Fruit fly (Drosophila melanogaster) whole organism, embryonic: ENCODE measurements around the gene unc-119.

Source experiments
- CG10274 ChIP-seq: fragments of 200-800 bp; sonication (Bioruptor generic); optimal IDR thresholded peaks from 3 replicates; lab custom pipeline; 2017; ENCODE audit warnings: missing biosample characterization, mild to moderate bottlenecking, missing genetic modification characterization
- CG10979 ChIP-seq: fragments of 200-800 bp; sonication (Bioruptor generic); optimal IDR thresholded peaks from 2 replicates; lab custom pipeline; 2018; ENCODE audit warnings: missing biosample characterization, mild to moderate bottlenecking, missing genetic modification characterization, moderate library complexity
- CG11696 ChIP-seq: fragments of 200-800 bp; sonication (Bioruptor generic); IDR thresholded peaks from 2 replicates; pipeline ENCODE4 v1.3.6; 2022; ENCODE audit warnings: missing biosample characterization, missing genetic modification characterization
- CG13296 ChIP-seq: fragments of 200-800 bp; sonication (Bioruptor generic); optimal IDR thresholded peaks from 3 replicates; lab custom pipeline; 2018; ENCODE audit warnings: missing biosample characterization, mild to moderate bottlenecking, missing genetic modification characterization
- CG17328 ChIP-seq: fragments of 200-800 bp; sonication (Bioruptor generic); IDR thresholded peaks from 2 replicates; pipeline ENCODE4 v1.3.6; 2022; ENCODE audit warnings: missing biosample characterization, missing genetic modification characterization
- CG17385 ChIP-seq: fragments of 200-800 bp; sonication (Bioruptor generic); optimal IDR thresholded peaks from 3 replicates; lab custom pipeline; 2018; ENCODE audit warnings: missing biosample characterization, mild to moderate bottlenecking, missing genetic modification characterization
- CG1792 ChIP-seq: fragments of 200-800 bp; sonication (Bioruptor generic); optimal IDR thresholded peaks from 2 replicates; lab custom pipeline; 2016; ENCODE audit warnings: missing biosample characterization, missing genetic modification characterization
- CG18262 ChIP-seq: fragments of 200-800 bp; optimal IDR thresholded peaks from 3 replicates; lab custom pipeline; 2019; ENCODE audit warnings: missing biosample characterization, mild to moderate bottlenecking, missing genetic modification characterization, moderate library complexity
- CG30403 ChIP-seq: fragments of 200-800 bp; sonication (Bioruptor generic); optimal IDR thresholded peaks from 3 replicates; lab custom pipeline; 2016; ENCODE audit warnings: missing biosample characterization, missing genetic modification characterization
- CG34422 ChIP-seq: fragments of 200-800 bp; sonication (Bioruptor generic); IDR thresholded peaks from 3 replicates; pipeline ENCODE4 v1.3.6; 2022; ENCODE audit warnings: missing biosample characterization, missing genetic modification characterization
- CG8290 ChIP-seq, 3 experiments: fragments of 200-800 bp; sonication (Bioruptor generic); optimal IDR thresholded peaks; 2 replicates each; lab custom pipeline; 2016 to 2019; ENCODE audit warnings: missing biosample characterization in 3 of 3, missing genetic modification characterization in 3 of 3, mild to moderate bottlenecking in 2 of 3, moderate library complexity in 1 of 3
- CG9609 ChIP-seq: fragments of 200-800 bp; sonication (Bioruptor generic); optimal IDR thresholded peaks from 3 replicates; lab custom pipeline; 2016; ENCODE audit warnings: missing biosample characterization, missing genetic modification characterization
- CG9817 ChIP-seq: fragments of 200-800 bp; sonication (Bioruptor generic); optimal IDR thresholded peaks from 2 replicates; lab custom pipeline; 2018; ENCODE audit warnings: missing biosample characterization, mild to moderate bottlenecking, missing genetic modification characterization, moderate library complexity
- Chrac-16 ChIP-seq: fragments of 200-800 bp; sonication (Bioruptor generic); optimal IDR thresholded peaks from 3 replicates; lab custom pipeline; 2016; ENCODE audit warnings: missing biosample characterization, missing genetic modification characterization
- CoRest ChIP-seq: fragments of 200-800 bp; sonication (Bioruptor generic); optimal IDR thresholded peaks from 3 replicates; lab custom pipeline; 2018; ENCODE audit warnings: missing biosample characterization, mild to moderate bottlenecking, missing genetic modification characterization, moderate library complexity
- Dbx ChIP-seq: fragments of 200-800 bp; sonication (Bioruptor generic); IDR thresholded peaks from 3 replicates; pipeline ENCODE4 v1.3.6; 2022; ENCODE audit warnings: missing biosample characterization, missing genetic modification characterization
- Dek ChIP-seq: fragments of 200-800 bp; sonication (Bioruptor generic); optimal IDR thresholded peaks from 3 replicates; lab custom pipeline; 2019; ENCODE audit warnings: missing biosample characterization, mild to moderate bottlenecking, missing genetic modification characterization, moderate library complexity
- Drgx ChIP-seq: fragments of 200-800 bp; sonication (Bioruptor generic); IDR thresholded peaks from 2 replicates; pipeline ENCODE4 v1.3.6; 2022; ENCODE audit warnings: missing biosample characterization, missing genetic modification characterization
- E2f2 ChIP-seq: fragments of 200-800 bp; sonication (Bioruptor generic); IDR thresholded peaks from 2 replicates; pipeline ENCODE4 v1.3.6; 2022; ENCODE audit warnings: missing biosample characterization, missing genetic modification characterization
- ERR ChIP-seq: fragments of 200-800 bp; sonication (Bioruptor generic); optimal IDR thresholded peaks from 2 replicates; lab custom pipeline; 2016; ENCODE audit warnings: missing biosample characterization, missing genetic modification characterization
- Elba2 ChIP-seq: fragments of 200-800 bp; sonication (Bioruptor generic); optimal IDR thresholded peaks from 3 replicates; lab custom pipeline; 2016; ENCODE audit warnings: missing biosample characterization, missing genetic modification characterization
- Ets97D ChIP-seq: fragments of 200-800 bp; sonication (Bioruptor generic); optimal IDR thresholded peaks from 3 replicates; lab custom pipeline; 2016; ENCODE audit warnings: missing biosample characterization, missing genetic modification characterization
- Fer3 ChIP-seq: fragments of 200-800 bp; sonication (Bioruptor generic); optimal IDR thresholded peaks from 2 replicates; lab custom pipeline; 2018; ENCODE audit warnings: missing biosample characterization, mild to moderate bottlenecking, missing genetic modification characterization, moderate library complexity
- MBD-R2 ChIP-seq: fragments of 200-800 bp; sonication (Bioruptor generic); IDR thresholded peaks from 2 replicates; pipeline ENCODE4 v1.3.6; 2022; ENCODE audit warnings: missing biosample characterization, missing genetic modification characterization
- NC2β ChIP-seq: fragments of 200-800 bp; sonication (Bioruptor generic); optimal IDR thresholded peaks from 2 replicates; lab custom pipeline; 2016; ENCODE audit warnings: missing biosample characterization, missing genetic modification characterization
- Pdp1 ChIP-seq, 2 experiments: fragments of 200-800 bp; sonication (Bioruptor generic); optimal IDR thresholded peaks; 3 replicates each; lab custom pipeline; 2016; ENCODE audit warnings: missing biosample characterization in 2 of 2, missing genetic modification characterization in 2 of 2, mild to moderate bottlenecking in 1 of 2, moderate library complexity in 1 of 2
- Tbp ChIP-seq: fragments of >200 bp; optimal IDR thresholded peaks from 2 replicates; lab custom pipeline; 2018; ENCODE audit warnings: missing biosample characterization, missing genetic modification characterization
- Usf ChIP-seq: fragments of 200-800 bp; sonication (Bioruptor generic); optimal IDR thresholded peaks from 2 replicates; lab custom pipeline; 2017; ENCODE audit warnings: missing genotype, missing biosample characterization, missing genetic modification characterization
- Xbp1 ChIP-seq: fragments of 200-800 bp; sonication (Bioruptor generic); optimal IDR thresholded peaks from 3 replicates; lab custom pipeline; 2016; ENCODE audit warnings: missing biosample characterization, mild to moderate bottlenecking, missing genetic modification characterization
- ase ChIP-seq: fragments of 200-800 bp; sonication (Bioruptor generic); IDR thresholded peaks from 3 replicates; pipeline ENCODE4 v1.3.6; 2022; ENCODE audit warnings: missing biosample characterization, missing genetic modification characterization
- bbx ChIP-seq: fragments of 200-800 bp; sonication (Bioruptor generic); IDR thresholded peaks from 2 replicates; pipeline ENCODE4 v1.3.6; 2022; ENCODE audit warnings: missing biosample characterization, missing genetic modification characterization; ENCODE audit not compliant: partially characterized antibody
- cad ChIP-seq: fragments of >200 bp; optimal IDR thresholded peaks from 2 replicates; lab custom pipeline; 2017; ENCODE audit warnings: missing biosample characterization, missing genetic modification characterization
- cato ChIP-seq: fragments of 200-800 bp; sonication (Bioruptor generic); optimal IDR thresholded peaks from 2 replicates; lab custom pipeline; 2016; ENCODE audit warnings: missing biosample characterization, missing genetic modification characterization, borderline replicate concordance
- cg ChIP-seq: fragments of 200-800 bp; sonication (Bioruptor generic); optimal IDR thresholded peaks from 3 replicates; lab custom pipeline; 2019; ENCODE audit warnings: missing biosample characterization, mild to moderate bottlenecking, missing genetic modification characterization, moderate library complexity
- crc ChIP-seq: fragments of 200-800 bp; sonication (Bioruptor generic); optimal IDR thresholded peaks from 2 replicates; lab custom pipeline; 2016; ENCODE audit warnings: missing biosample characterization, missing genetic modification characterization
- crol ChIP-seq: fragments of 200-800 bp; sonication (Bioruptor generic); IDR thresholded peaks from 2 replicates; pipeline ENCODE4 v1.3.6; 2022; ENCODE audit warnings: missing biosample characterization, missing genetic modification characterization
- eve ChIP-seq, 2 experiments: fragments of >200 bp; optimal IDR thresholded peaks; 2 replicates each; lab custom pipeline; 2017; ENCODE audit warnings: missing biosample characterization in 2 of 2, missing genetic modification characterization in 2 of 2
- grau ChIP-seq: fragments of 200-800 bp; optimal IDR thresholded peaks from 3 replicates; lab custom pipeline; 2019; ENCODE audit warnings: missing biosample characterization, mild to moderate bottlenecking, missing genetic modification characterization, moderate library complexity
- gsb-n ChIP-seq: fragments of 200-800 bp; sonication (Bioruptor generic); optimal IDR thresholded peaks from 3 replicates; lab custom pipeline; 2018; ENCODE audit warnings: missing biosample characterization, mild to moderate bottlenecking, missing genetic modification characterization
- her ChIP-seq: fragments of 200-800 bp; sonication (Bioruptor generic); optimal IDR thresholded peaks from 2 replicates; lab custom pipeline; 2016; ENCODE audit warnings: missing biosample characterization, missing genetic modification characterization
- mirr ChIP-seq: fragments of 200-800 bp; sonication (Bioruptor generic); optimal IDR thresholded peaks from 3 replicates; lab custom pipeline; 2018; ENCODE audit warnings: missing biosample characterization, mild to moderate bottlenecking, missing genetic modification characterization
- oc ChIP-seq: fragments of 200-800 bp; sonication (Bioruptor generic); optimal IDR thresholded peaks from 2 replicates; lab custom pipeline; 2018; ENCODE audit warnings: missing biosample characterization, mild to moderate bottlenecking, missing genetic modification characterization, moderate library complexity
- p53 ChIP-seq: fragments of 200-800 bp; sonication (Bioruptor generic); optimal IDR thresholded peaks from 2 replicates; lab custom pipeline; 2016; ENCODE audit warnings: missing biosample characterization, missing genetic modification characterization
- phol ChIP-seq: fragments of 200-800 bp; sonication (Bioruptor generic); optimal IDR thresholded peaks from 3 replicates; lab custom pipeline; 2018; ENCODE audit warnings: missing biosample characterization, mild to moderate bottlenecking, missing genetic modification characterization, moderate library complexity
- sd ChIP-seq: fragments of 200-800 bp; sonication (Bioruptor generic); optimal IDR thresholded peaks from 3 replicates; lab custom pipeline; 2018; ENCODE audit warnings: missing biosample characterization, mild to moderate bottlenecking, missing genetic modification characterization, moderate library complexity
- sens ChIP-seq: fragments of 200-800 bp; sonication (Bioruptor generic); peaks from one replicate; lab custom pipeline; 2016; ENCODE audit warnings: missing biosample characterization, missing genetic modification characterization
- so ChIP-seq: fragments of 200-800 bp; sonication (Bioruptor generic); IDR thresholded peaks from 3 replicates; pipeline ENCODE4 v1.3.6; 2022; ENCODE audit warnings: missing biosample characterization, missing genetic modification characterization
- vvl ChIP-seq: fragments of 200-800 bp; sonication (Bioruptor generic); IDR thresholded peaks from 2 replicates; pipeline ENCODE4 v1.3.6; 2022; ENCODE audit warnings: missing biosample characterization, missing genetic modification characterization
- zen ChIP-seq: fragments of 200-800 bp; sonication (Bioruptor generic); optimal IDR thresholded peaks from 3 replicates; lab custom pipeline; 2018; ENCODE audit warnings: missing biosample characterization, mild to moderate bottlenecking, missing genetic modification characterization, moderate library complexity

The unc-119 gene

DNA sequence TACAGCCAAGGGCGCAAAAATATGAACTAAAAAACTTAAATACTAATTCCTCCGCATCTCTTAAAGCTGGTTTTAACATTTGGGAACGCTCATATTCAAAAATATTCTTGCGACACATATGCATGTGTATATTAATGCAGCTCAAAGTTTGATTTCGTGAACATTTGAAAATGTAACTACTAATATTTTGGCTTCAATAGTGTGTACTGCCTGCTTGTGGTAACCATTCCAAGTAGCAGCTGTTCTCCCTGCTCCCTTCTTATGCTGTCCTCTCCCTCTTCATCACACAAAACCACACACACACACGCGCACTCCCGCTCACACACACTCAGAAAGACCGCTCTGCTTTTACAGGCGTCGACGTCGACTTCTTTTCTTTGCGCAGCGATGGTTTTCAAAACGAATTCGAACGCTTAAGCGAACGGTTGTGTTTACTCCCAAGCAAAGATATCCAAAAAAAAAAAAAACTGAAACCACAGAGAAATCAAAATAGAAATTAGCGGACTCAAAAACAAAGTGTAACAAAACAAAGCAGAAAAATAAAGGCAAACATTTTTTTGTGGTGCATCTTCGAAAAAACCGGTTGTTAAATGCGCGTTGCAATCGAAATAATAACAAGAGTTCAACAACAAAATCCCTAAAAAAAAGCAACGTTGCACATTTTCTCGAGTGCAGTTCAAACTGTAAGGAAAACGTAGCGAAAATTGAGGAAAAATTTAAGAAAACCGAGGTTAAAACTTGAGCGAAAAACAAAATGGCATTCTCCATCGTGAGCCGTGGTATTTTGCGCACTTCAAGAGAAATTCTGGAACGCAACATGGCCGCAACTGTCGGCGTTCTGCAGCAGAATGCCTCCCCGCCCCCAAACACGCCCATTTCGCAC lies 46.1 kb upstream of the unc-119 start, which contains the start of gene CBP (continued):
- TF ChIP-seq oc = peak; percentile 98
- peak; percentile 88 for TF ChIP-seq CG10274
- peak; percentile 100 for TF ChIP-seq sens (GFP tag; lab: Kevin White, UChicago)
- TF ChIP-seq Elba2 = peak; percentile 79
- TF ChIP-seq Drgx (GFP tag; lab: Robert Waterston, UW) = peak; percentile 90
- TF ChIP-seq ase (GFP tag; lab: Robert Waterston, UW) = peak; percentile 92
- TF ChIP-seq Dek = peak; percentile 94
- TF ChIP-seq Ets97D (GFP tag; lab: Kevin White, UChicago) = peak; percentile 81
- peak; percentile 97 for TF ChIP-seq CG13296
- TF ChIP-seq so (GFP tag; lab: Robert Waterston, UW) = peak; percentile 96
- TF ChIP-seq MBD-R2 = peak; percentile 81
- peak; percentile 90 for TF ChIP-seq sd
- peak; percentile 81 for TF ChIP-seq E2f2
- peak; percentile 85 for TF ChIP-seq Dbx (GFP tag; lab: Robert Waterston, UW)
- TF ChIP-seq CG30403 (GFP tag; lab: Kevin White, UChicago) = peak; percentile 97
- peak; percentile 99 for TF ChIP-seq CG18262 (tag; lab: Kevin White, UChicago)
- peak; percentile 95 for TF ChIP-seq CG1792 (GFP tag; lab: Kevin White, UChicago)
- peak; percentile 98 for TF ChIP-seq vvl (GFP tag; lab: Robert Waterston, UW)
- peak; percentile 99 for TF ChIP-seq gsb-n (tag; lab: Kevin White, UChicago)
- peak; percentile 98 for TF ChIP-seq zen (tag; lab: Kevin White, UChicago)
- TF ChIP-seq cg (GFP tag; lab: Kevin White, UChicago) = peak; percentile 86
- peak; percentile 95 for TF ChIP-seq Usf (GFP tag; lab: Kevin White, UChicago)
- peak; percentile 96 for TF ChIP-seq Fer3
- TF ChIP-seq CG9817 (tag; lab: Kevin White, UChicago) = peak; percentile 96
- TF ChIP-seq grau (tag; lab: Kevin White, UChicago) = peak; percentile 97
- no peak for TF ChIP-seq cad (GFP tag; lab: Kevin White, UChicago)
- peak; percentile 98 for TF ChIP-seq phol (tag; lab: Kevin White, UChicago)
- TF ChIP-seq CG11696 (GFP tag; lab: Robert Waterston, UW) = peak; percentile 100
- peak; percentile 97 to 98 for TF ChIP-seq Pdp1 (GFP tag; optimal IDR thresholded peaks at IDR 0.05; lab: Kevin White, UChicago)
- TF ChIP-seq p53 (GFP tag; lab: Kevin White, UChicago) = peak; percentile 93
- peak; percentile 97 for TF ChIP-seq CG9609 (GFP tag; lab: Kevin White, UChicago)
- peak; percentile 97 for TF ChIP-seq CG8290 (GFP tag; optimal IDR thresholded peaks at IDR 0.05; lab: Kevin White, UChicago)
- TF ChIP-seq CG8290 (tag; optimal IDR thresholded peaks at IDR 0.05; lab: Kevin White, UChicago) = peak; percentile 94 to 98
- TF ChIP-seq bbx (GFP tag; lab: Robert Waterston, UW) = peak; percentile 30; the same call in 1 of the 2 replicates
- TF ChIP-seq NC2β (GFP tag; lab: Kevin White, UChicago) = peak; percentile 97
- TF ChIP-seq crol (GFP tag; lab: Robert Waterston, UW) = peak; percentile 95
- peak; percentile 99 for TF ChIP-seq CG10979 (tag; lab: Kevin White, UChicago)
- peak; percentile 97 for TF ChIP-seq Chrac-16 (GFP tag; lab: Kevin White, UChicago)
- TF ChIP-seq Tbp (GFP tag; lab: Kevin White, UChicago) = no peak
- TF ChIP-seq ERR (GFP tag; lab: Kevin White, UChicago) = peak; percentile 94
- peak; percentile 96 for TF ChIP-seq cato (GFP tag; lab: Kevin White, UChicago)
- TF ChIP-seq mirr (GFP tag; lab: Kevin White, UChicago) = peak; percentile 92
- peak; percentile 53 to 99 for TF ChIP-seq eve (GFP tag; optimal IDR thresholded peaks at IDR 0.05; lab: Kevin White, UChicago)
- peak; percentile 96 for TF ChIP-seq crc (GFP tag; lab: Kevin White, UChicago)
- TF ChIP-seq her (GFP tag; lab: Kevin White, UChicago) = peak; percentile 95
- peak; percentile 97 for TF ChIP-seq CG17385 (GFP tag; lab: Kevin White, UChicago)
- TF ChIP-seq CG34422 (GFP tag; lab: Robert Waterston, UW) = peak; percentile 95
- TF ChIP-seq CoRest (tag; lab: Kevin White, UChicago) = peak; percentile 98
- peak; percentile 98 for TF ChIP-seq CG17328 (GFP tag; lab: Robert Waterston, UW)
- TF ChIP-seq Xbp1 = peak; percentile 98
